Fruit fly (Drosophila melanogaster): ENCODE results near the gene Stt3A.

Stt3A gene

DNA sequence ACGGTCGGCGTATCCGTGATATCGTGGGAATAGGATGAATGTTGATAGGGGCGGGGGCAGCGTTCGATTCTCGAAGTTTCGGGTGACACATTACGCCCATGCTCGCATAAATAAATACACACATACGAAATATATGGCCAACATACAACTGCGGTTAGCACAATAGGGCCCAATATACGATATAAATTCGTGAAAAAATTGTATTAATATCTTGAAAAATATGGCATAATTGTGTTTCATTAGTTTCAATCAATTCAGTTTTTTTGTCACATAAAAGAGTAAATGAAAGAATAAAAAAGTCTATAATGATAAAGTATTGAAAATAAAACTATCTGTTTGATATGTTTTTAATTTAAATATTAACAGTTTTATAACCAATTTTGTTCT lies 17.8 kb downstream of the Stt3A start:
- TF ChIP-seq CG4360 (GFP tag; IDR thresholded peaks at IDR 0.05) (no peak), Meics (GFP tag; optimal IDR thresholded peaks at IDR 0.05) (peak; percentile 23), CG15269 (tag; optimal IDR thresholded peaks at IDR 0.05) (peak; percentile 28), gem (tag; optimal IDR thresholded peaks at IDR 0.05) (peak; percentile 48), CG11504 (tag; optimal IDR thresholded peaks at IDR 0.05) (peak; percentile 17), Med (GFP tag) (peak; percentile 21), YL-1 (GFP tag; optimal IDR thresholded peaks at IDR 0.05) (peak; percentile 16), cwo (GFP tag; optimal IDR thresholded peaks at IDR 0.05) (no peak), CG2678 (tag; optimal IDR thresholded peaks at IDR 0.05) (peak; percentile 16), sens (GFP tag) (peak; percentile 31), nau (GFP tag; optimal IDR thresholded peaks at IDR 0.05) (no peak), CG17359 (tag; optimal IDR thresholded peaks at IDR 0.05) (peak; percentile 0), CG10267 (tag; optimal IDR thresholded peaks at IDR 0.05) (no peak), CG10274 (GFP tag; optimal IDR thresholded peaks at IDR 0.05) (no peak), psq (GFP tag; optimal IDR thresholded peaks at IDR 0.05) (no peak), mam (GFP tag; optimal IDR thresholded peaks at IDR 0.05) (no peak), z (GFP tag; IDR thresholded peaks at IDR 0.05) (0 out of 3 replicates have a peak, but pooled peaks have one; percentile 40), unpg (GFP tag; optimal IDR thresholded peaks at IDR 0.05) (peak; percentile 17), Bdp1 (GFP tag; optimal IDR thresholded peaks at IDR 0.05) (no peak), D19A (tag; optimal IDR thresholded peaks at IDR 0.05) (peak; percentile 17), Spps (tag; optimal IDR thresholded peaks at IDR 0.05) (no peak), Sox102F (GFP tag; optimal IDR thresholded peaks at IDR 0.05) (peak; percentile 5), CG11696 (GFP tag; IDR thresholded peaks at IDR 0.05) (peak; percentile 92), CG17328 (GFP tag; IDR thresholded peaks at IDR 0.05) (0 out of 2 replicates have a peak, but pooled peaks have one; percentile 11), CG2120 (GFP tag; optimal IDR thresholded peaks at IDR 0.05) (peak; percentile 11), CG17361 (GFP tag; IDR thresholded peaks at IDR 0.05) (peak; percentile 21; the same call in 1 of the 3 replicates), CG18262 (tag; optimal IDR thresholded peaks at IDR 0.05) (peak; percentile 24), CG6683 (GFP tag; optimal IDR thresholded peaks at IDR 0.05) (no peak), PHDP (tag; optimal IDR thresholded peaks at IDR 0.05) (peak; percentile 3), CG7839 (tag; optimal IDR thresholded peaks at IDR 0.05) (peak; percentile 24), CG11723 (GFP tag; optimal IDR thresholded peaks at IDR 0.05) (no peak), CG8290 (GFP tag; optimal IDR thresholded peaks at IDR 0.05) (no peak), CG8290 (tag; optimal IDR thresholded peaks at IDR 0.05) (peak in 1 of 2 experiments; percentile 21), Rx (GFP tag; IDR thresholded peaks at IDR 0.05) (no peak), CG17568 (GFP tag; optimal IDR thresholded peaks at IDR 0.05) (no peak), row (GFP tag; IDR thresholded peaks at IDR 0.05) (peak; percentile 53; the same call in 1 of the 3 replicates), Hr51 (GFP tag; optimal IDR thresholded peaks at IDR 0.05) (peak in 1 of 2 experiments; percentile 26), bsh (GFP tag; optimal IDR thresholded peaks at IDR 0.05) (peak in 1 of 2 experiments; percentile 26), pum (GFP tag; optimal IDR thresholded peaks at IDR 0.05) (no peak), CG12391 (tag; optimal IDR thresholded peaks at IDR 0.05) (peak; percentile 14), Ada2b (GFP tag; IDR thresholded peaks at IDR 0.05) (peak; percentile 37; the same call in 1 of the 2 replicates)
